Worm (Caenorhabditis elegans) whole organism, late embryonic: ENCODE measurements around the gene hlh-14.

Source experiments
- C38D4.7 ChIP-seq: fragments of 200-800 bp; sonication (Bioruptor generic); optimal IDR thresholded peaks from 2 replicates; lab custom pipeline; 2018; ENCODE audit warnings: mild to moderate bottlenecking, missing genetic modification characterization, moderate library complexity, missing compliant biosample characterization
- K09A11.1 ChIP-seq: sonication (generic microtip); optimal IDR thresholded peaks from 2 replicates; lab custom pipeline; 2017; ENCODE audit warnings: antibody characterized with exemption, mild to moderate bottlenecking, missing genetic modification characterization, missing compliant biosample characterization; ENCODE audit not compliant: insufficient read depth
- T23F11.4 ChIP-seq: fragments of 200-800 bp; sonication (Bioruptor generic); optimal IDR thresholded peaks from 2 replicates; lab custom pipeline; 2018; ENCODE audit warnings: mild to moderate bottlenecking, missing genetic modification characterization, missing compliant biosample characterization
- ama-1 ChIP-seq: fragments of 150-350 bp; optimal IDR thresholded peaks from 2 replicates; lab custom pipeline; 2014
- ceh-14 ChIP-seq: sonication (generic microtip); optimal IDR thresholded peaks from 2 replicates; lab custom pipeline; 2016; ENCODE audit warnings: missing genotype, missing genetic modification characterization, missing compliant biosample characterization
- ceh-22 ChIP-seq: sonication (generic microtip); optimal IDR thresholded peaks from 2 replicates; lab custom pipeline; 2017; ENCODE audit warnings: missing biosample characterization, missing genetic modification characterization
- ceh-24 ChIP-seq: sonication (generic microtip); optimal IDR thresholded peaks from 2 replicates; lab custom pipeline; 2016; ENCODE audit warnings: mild to moderate bottlenecking, missing genetic modification characterization, missing compliant biosample characterization
- ceh-31 ChIP-seq: sonication (generic microtip); optimal IDR thresholded peaks from 2 replicates; lab custom pipeline; 2016; ENCODE audit warnings: missing genetic modification characterization, missing compliant biosample characterization
- ceh-45 ChIP-seq: fragments of 200-800 bp; sonication (Bioruptor generic); IDR thresholded peaks from 2 replicates; pipeline ENCODE4 v1.3.6; 2022; ENCODE audit warnings: missing genetic modification reagents, missing genetic modification characterization, missing compliant biosample characterization
- ceh-6 ChIP-seq: fragments of 200-800 bp; sonication (Bioruptor generic); optimal IDR thresholded peaks from 2 replicates; lab custom pipeline; 2018; ENCODE audit warnings: mild to moderate bottlenecking, missing genetic modification characterization, missing compliant biosample characterization
- dmd-4 ChIP-seq: sonication (generic microtip); optimal IDR thresholded peaks from 2 replicates; lab custom pipeline; 2016; ENCODE audit warnings: borderline replicate concordance, missing genetic modification characterization, missing compliant biosample characterization
- dve-1 ChIP-seq: sonication (generic microtip); optimal IDR thresholded peaks from 2 replicates; lab custom pipeline; 2017; ENCODE audit warnings: antibody characterized with exemption, mild to moderate bottlenecking, missing genetic modification characterization, missing compliant biosample characterization
- elt-2 ChIP-seq: sonication (generic microtip); optimal IDR thresholded peaks from 2 replicates; lab custom pipeline; 2016; ENCODE audit warnings: missing genetic modification reagents, missing genetic modification characterization, missing compliant biosample characterization
- elt-4 ChIP-seq: sonication (generic microtip); optimal IDR thresholded peaks from 2 replicates; lab custom pipeline; 2016; ENCODE audit warnings: missing genetic modification characterization, missing compliant biosample characterization
- hlh-30 ChIP-seq: sonication (generic microtip); optimal IDR thresholded peaks from 2 replicates; lab custom pipeline; 2017; ENCODE audit warnings: antibody characterized with exemption, missing genetic modification characterization, missing compliant biosample characterization; ENCODE audit not compliant: insufficient read depth
- hlh-8 ChIP-seq: sonication (generic microtip); optimal IDR thresholded peaks from 2 replicates; lab custom pipeline; 2016; ENCODE audit warnings: missing genotype, missing genetic modification characterization, missing compliant biosample characterization
- nfya-1 ChIP-seq: sonication (generic microtip); optimal IDR thresholded peaks from 2 replicates; lab custom pipeline; 2017; ENCODE audit warnings: missing genetic modification characterization, mild to moderate bottlenecking, missing compliant biosample characterization, antibody characterized with exemption, moderate library complexity
- nhr-11 ChIP-seq: fragments of 150-350 bp; optimal IDR thresholded peaks from 2 replicates; lab custom pipeline; 2014; ENCODE audit warnings: missing biosample characterization, missing genetic modification characterization
- nhr-232 ChIP-seq: sonication (generic microtip); optimal IDR thresholded peaks from 2 replicates; lab custom pipeline; 2016; ENCODE audit warnings: missing genetic modification characterization, missing compliant biosample characterization
- npax-4 ChIP-seq: sonication (generic microtip); optimal IDR thresholded peaks from 2 replicates; lab custom pipeline; 2016; ENCODE audit warnings: missing genetic modification characterization, missing compliant biosample characterization
- pat-9 ChIP-seq: fragments of 200-800 bp; sonication (Bioruptor generic); optimal IDR thresholded peaks from 2 replicates; lab custom pipeline; 2018; ENCODE audit warnings: mild to moderate bottlenecking, missing genetic modification characterization, moderate library complexity, missing compliant biosample characterization
- ref-2 ChIP-seq: sonication (generic microtip); optimal IDR thresholded peaks from 2 replicates; lab custom pipeline; 2016; ENCODE audit warnings: missing genetic modification characterization, missing compliant biosample characterization
- rnt-1 ChIP-seq: sonication (generic microtip); optimal IDR thresholded peaks from 2 replicates; lab custom pipeline; 2016; ENCODE audit warnings: missing genetic modification characterization, missing compliant biosample characterization
- sox-2 ChIP-seq: fragments of 200-800 bp; sonication (Bioruptor generic); IDR thresholded peaks from 2 replicates; pipeline ENCODE4 v1.3.6; 2022; ENCODE audit warnings: missing genetic modification reagents, missing genetic modification characterization, missing compliant biosample characterization
- syd-9 ChIP-seq: sonication (generic microtip); optimal IDR thresholded peaks from 2 replicates; lab custom pipeline; 2016; ENCODE audit warnings: mild to moderate bottlenecking, missing genetic modification characterization, moderate library complexity, missing compliant biosample characterization
- tbx-2 ChIP-seq: sonication (generic microtip); optimal IDR thresholded peaks from 2 replicates; lab custom pipeline; 2016; ENCODE audit warnings: missing genetic modification characterization, missing compliant biosample characterization
- ttx-3 ChIP-seq: sonication (generic microtip); optimal IDR thresholded peaks from 2 replicates; lab custom pipeline; 2016; ENCODE audit warnings: missing genetic modification reagents, missing genetic modification characterization, missing compliant biosample characterization
- unc-42 ChIP-seq: sonication (generic microtip); optimal IDR thresholded peaks from 2 replicates; lab custom pipeline; 2016; ENCODE audit warnings: missing genotype, missing genetic modification characterization, missing compliant biosample characterization
- unc-86 ChIP-seq: sonication (generic microtip); optimal IDR thresholded peaks from 2 replicates; lab custom pipeline; 2016; ENCODE audit warnings: missing genetic modification characterization, missing compliant biosample characterization
- ztf-16 ChIP-seq: sonication (generic microtip); optimal IDR thresholded peaks from 2 replicates; lab custom pipeline; 2017; ENCODE audit warnings: missing genetic modification characterization, missing compliant biosample characterization

Gene hlh-14

DNA sequence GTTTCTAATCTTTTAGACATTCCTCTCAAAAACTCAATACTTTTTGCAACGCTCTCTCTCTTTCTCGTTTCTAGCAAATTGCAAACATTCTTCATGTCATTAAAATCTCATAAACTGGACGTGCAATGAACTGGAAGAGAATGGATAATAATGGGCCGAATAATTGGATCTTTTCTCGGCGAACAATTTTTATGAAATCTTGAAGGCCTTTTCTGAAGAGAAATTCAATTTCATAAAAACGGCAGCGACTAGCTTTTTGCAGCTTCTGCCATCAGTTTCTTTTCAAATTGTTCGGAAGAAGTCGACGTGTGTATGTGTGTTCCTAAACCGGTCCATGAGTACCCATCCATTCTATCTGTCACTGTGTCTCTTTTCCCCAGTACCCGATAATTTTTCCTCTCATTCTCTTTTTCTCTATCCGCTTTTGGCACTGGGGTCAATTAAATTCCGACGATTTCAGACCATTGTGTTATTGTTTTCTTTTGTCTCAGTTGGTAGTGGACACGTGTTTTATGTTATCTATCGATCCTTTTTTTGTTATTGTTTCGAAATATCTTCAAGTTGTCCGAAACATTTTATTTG lies 36.0 kb downstream of the hlh-14 start:
- TF ChIP-seq elt-2 (tag; lab: Kevin White, UChicago) (no peak), pat-9 (tag; lab: Kevin White, UChicago) (no peak), dmd-4 (tag; lab: Kevin White, UChicago) (no peak), syd-9 (no peak), nhr-232 (tag; lab: Kevin White, UChicago) (no peak), ceh-31 (tag; lab: Kevin White, UChicago) (peak; percentile 62), dve-1 (tag; lab: Kevin White, UChicago) (no peak), unc-42 (tag; lab: Kevin White, UChicago) (peak; percentile 49), unc-86 (no peak), nhr-11 (tag; lab: Kevin White, UChicago) (no peak)

DNA sequence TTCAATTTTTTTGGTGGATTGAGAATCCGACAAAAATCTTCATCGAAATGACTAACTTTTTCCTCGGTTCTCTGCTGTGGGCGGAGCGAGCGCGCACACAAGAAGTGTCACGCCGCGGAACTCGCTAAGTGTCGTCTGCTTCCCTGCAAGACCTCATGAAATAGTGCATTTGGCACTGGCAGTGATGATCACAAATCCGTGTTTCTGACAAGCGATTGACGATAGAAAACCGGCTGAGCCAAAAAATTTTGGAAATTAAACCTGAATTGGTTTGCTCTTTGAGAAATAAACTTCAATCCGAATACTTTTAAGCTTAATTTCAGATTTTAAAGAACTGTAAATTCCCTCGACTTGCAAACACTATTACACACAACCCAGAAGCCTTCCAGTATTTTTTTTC lies 37.2 kb downstream of the hlh-14 start:
- TF ChIP-seq ceh-22 (tag; lab: Kevin White, UChicago) (no peak), hlh-30 (tag; lab: Kevin White, UChicago) (peak; percentile 15), ama-1 (peak; percentile 66), pat-9 (tag; lab: Kevin White, UChicago) (no peak), dve-1 (tag; lab: Kevin White, UChicago) (peak; percentile 39), elt-2 (tag; lab: Kevin White, UChicago) (peak; percentile 21)

DNA sequence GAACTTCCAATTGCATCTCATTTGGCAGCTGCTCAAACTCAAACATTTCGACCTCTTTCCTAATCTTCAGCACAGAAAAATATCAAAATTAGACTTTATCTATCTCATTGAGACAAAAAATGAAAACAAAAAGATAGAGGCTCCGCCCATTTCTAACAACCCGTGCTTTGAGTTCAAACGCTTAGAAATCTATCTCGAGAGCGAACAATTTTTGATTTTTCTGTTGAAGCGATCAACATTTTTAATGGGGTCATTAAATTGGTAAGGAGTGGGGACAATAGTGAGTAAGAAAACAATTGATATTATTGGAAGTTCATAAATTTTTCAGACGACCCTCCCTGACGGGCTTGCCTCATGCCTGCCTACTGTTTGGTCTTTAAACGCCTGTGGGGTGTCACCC lies 39.8 kb downstream of the hlh-14 start, which contains the start of the genes C25H3.10 and C25H3.1:
Gene C25H3.10, minus strand, starts transcription at position 101 of the 400 bp plus-strand sequence.
Gene C25H3.1, plus strand, starts transcription at position 203 of the 400 bp plus-strand sequence.
- TF ChIP-seq ref-2 (tag; lab: Kevin White, UChicago) (no peak), rnt-1 (no peak), ztf-16 (tag; lab: Kevin White, UChicago) (no peak), ttx-3 (tag; lab: Kevin White, UChicago) (no peak), T23F11.4 (GFP tag; lab: Kevin White, UChicago) (no peak), nfya-1 (tag; lab: Kevin White, UChicago) (no peak), hlh-30 (tag; lab: Kevin White, UChicago) (no peak), ceh-14 (tag; lab: Kevin White, UChicago) (no peak), ceh-24 (tag; lab: Kevin White, UChicago) (no peak), syd-9 (no peak), unc-86 (no peak)

DNA sequence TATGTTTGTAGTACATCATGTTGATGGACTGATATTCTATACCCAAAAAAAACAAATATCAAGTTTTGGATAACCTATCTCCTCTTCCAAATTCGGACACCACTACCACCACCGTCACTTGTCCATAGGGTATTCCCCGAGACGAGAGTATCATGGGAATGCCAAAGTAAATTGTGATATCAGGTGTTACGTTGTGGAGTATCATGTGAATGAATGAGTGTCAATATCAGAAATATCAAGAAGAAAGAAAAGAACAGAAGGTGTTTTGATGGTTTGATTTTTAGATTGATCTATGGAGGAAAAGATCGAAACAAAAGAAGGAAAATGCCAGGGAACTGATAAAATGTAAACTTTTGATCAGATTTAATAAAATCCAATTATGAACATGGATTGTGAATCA lies 40.4 kb downstream of the hlh-14 start:
- peak; percentile 29 for TF ChIP-seq elt-2 (tag; lab: Kevin White, UChicago)
- TF ChIP-seq sox-2 (GFP tag; lab: Robert Waterston, UW) = no peak

DNA sequence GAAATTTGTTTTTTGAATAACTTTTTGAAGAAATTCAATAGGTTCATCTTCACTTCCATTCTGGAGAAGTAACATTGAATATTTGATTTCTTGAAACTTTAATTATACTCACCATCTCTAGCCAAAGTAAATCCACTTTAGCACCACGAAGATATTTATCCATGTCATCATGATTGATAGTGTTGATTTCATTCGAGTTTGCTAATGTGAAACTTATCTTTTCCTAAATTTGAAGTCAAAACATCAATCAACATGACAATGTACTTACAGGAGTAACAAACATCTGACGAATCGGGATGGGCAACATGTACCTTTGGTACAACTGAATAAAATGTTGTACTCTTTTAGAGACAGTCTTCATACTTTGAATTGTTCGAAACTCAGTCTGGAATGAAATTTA lies 41.4 kb downstream of the hlh-14 start:
- TF ChIP-seq K09A11.1 (tag; lab: Kevin White, UChicago) = no peak
- TF ChIP-seq ceh-6 (GFP tag; lab: Kevin White, UChicago) = no peak
- no peak for TF ChIP-seq npax-4 (tag; lab: Kevin White, UChicago)
- TF ChIP-seq elt-4 (tag; lab: Kevin White, UChicago) = no peak
- TF ChIP-seq unc-86 = no peak
- no peak for TF ChIP-seq T23F11.4 (GFP tag; lab: Kevin White, UChicago)
- TF ChIP-seq C38D4.7 (GFP tag; lab: Kevin White, UChicago) = no peak

DNA sequence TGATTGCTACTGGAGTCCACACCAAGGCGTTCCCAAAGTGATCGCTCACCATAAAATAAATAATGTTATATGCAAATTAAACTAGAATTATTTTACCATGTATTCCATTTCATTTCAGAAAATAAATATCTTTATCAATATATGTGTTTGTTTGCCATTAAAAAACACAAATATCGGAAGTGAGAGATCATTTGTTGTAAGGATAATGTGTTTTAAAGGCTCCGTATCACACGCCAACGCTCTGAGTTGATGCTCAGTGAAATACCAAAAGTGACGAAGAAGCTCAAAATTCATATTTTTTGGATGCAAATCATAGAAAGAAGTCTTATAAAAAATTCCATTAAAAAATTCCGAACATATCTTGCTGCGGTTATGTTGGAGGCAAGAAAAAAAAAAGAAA lies 42.5 kb downstream of the hlh-14 start:
- TF ChIP-seq ceh-45 = no peak
- no peak for TF ChIP-seq ceh-22 (tag; lab: Kevin White, UChicago)
- TF ChIP-seq ref-2 (tag; lab: Kevin White, UChicago) = no peak
- no peak for TF ChIP-seq ceh-6 (GFP tag; lab: Kevin White, UChicago)
- TF ChIP-seq hlh-8 (tag; lab: Kevin White, UChicago) = no peak
- no peak for TF ChIP-seq tbx-2 (tag; lab: Kevin White, UChicago)
- no peak for TF ChIP-seq dmd-4 (tag; lab: Kevin White, UChicago)
